Fruit fly (Drosophila melanogaster) whole organism, embryonic: ENCODE data around the gene CG4607.
A peak's percentile ranks its signal among the peaks of the same experiment; 100 is the strongest.

Experiments used
- Abd-B ChIP-seq: fragments of 200-800 bp; sonication (Bioruptor generic); optimal IDR thresholded peaks from 2 replicates; lab custom pipeline; 2018; ENCODE audit warnings: missing biosample characterization, mild to moderate bottlenecking, missing genetic modification characterization, moderate library complexity
- Ada2b ChIP-seq: fragments of 200-800 bp; sonication (Bioruptor generic); IDR thresholded peaks from 2 replicates; pipeline ENCODE4 v1.3.6; 2022; ENCODE audit warnings: missing biosample characterization, missing genetic modification characterization
- C15 ChIP-seq: fragments of 200-800 bp; sonication (Bioruptor generic); IDR thresholded peaks from 3 replicates; pipeline ENCODE4 v1.3.6; 2022; ENCODE audit warnings: missing biosample characterization, missing genetic modification characterization
- CG1024 ChIP-seq: fragments of 200-800 bp; sonication (Bioruptor generic); IDR thresholded peaks from 2 replicates; pipeline ENCODE4 v1.3.6; 2022; ENCODE audit warnings: missing biosample characterization, missing genetic modification characterization
- CG11504 ChIP-seq: fragments of 200-800 bp; sonication (Bioruptor generic); optimal IDR thresholded peaks from 3 replicates; lab custom pipeline; 2019; ENCODE audit warnings: missing biosample characterization, mild to moderate bottlenecking, missing genetic modification characterization, moderate library complexity
- CG12299 ChIP-seq: fragments of 200-800 bp; sonication (Bioruptor generic); optimal IDR thresholded peaks from 2 replicates; lab custom pipeline; 2018; ENCODE audit warnings: missing biosample characterization, mild to moderate bottlenecking, missing genetic modification characterization
- CG12769 ChIP-seq: fragments of 200-800 bp; sonication (Bioruptor generic); optimal IDR thresholded peaks from 2 replicates; lab custom pipeline; 2019; ENCODE audit warnings: missing biosample characterization, mild to moderate bottlenecking, missing genetic modification characterization, moderate library complexity
- CG12942 ChIP-seq: fragments of 200-800 bp; sonication (Bioruptor generic); optimal IDR thresholded peaks from 3 replicates; lab custom pipeline; 2016; ENCODE audit warnings: missing biosample characterization, missing genetic modification characterization
- CG14965 ChIP-seq: fragments of 200-800 bp; sonication (Bioruptor generic); optimal IDR thresholded peaks from 2 replicates; lab custom pipeline; 2016; ENCODE audit warnings: missing biosample characterization, missing genetic modification characterization, borderline replicate concordance
- CG15011 ChIP-seq: fragments of 200-800 bp; sonication (Bioruptor generic); optimal IDR thresholded peaks from 3 replicates; lab custom pipeline; 2018; ENCODE audit warnings: missing biosample characterization, mild to moderate bottlenecking, missing genetic modification characterization
- CG15479 ChIP-seq: fragments of 200-800 bp; sonication (Bioruptor generic); optimal IDR thresholded peaks from 3 replicates; lab custom pipeline; 2019; ENCODE audit warnings: missing biosample characterization, mild to moderate bottlenecking, missing genetic modification characterization, moderate library complexity
- CG1647 ChIP-seq: fragments of 200-800 bp; sonication (Bioruptor generic); optimal IDR thresholded peaks from 3 replicates; lab custom pipeline; 2016; ENCODE audit warnings: missing biosample characterization, missing genetic modification characterization
- CG17328 ChIP-seq: fragments of 200-800 bp; sonication (Bioruptor generic); IDR thresholded peaks from 2 replicates; pipeline ENCODE4 v1.3.6; 2022; ENCODE audit warnings: missing biosample characterization, missing genetic modification characterization
- CG18011 ChIP-seq: fragments of 200-800 bp; sonication (Bioruptor generic); optimal IDR thresholded peaks from 2 replicates; lab custom pipeline; 2017; ENCODE audit warnings: missing biosample characterization, missing genetic modification characterization, mild to moderate bottlenecking, moderate library complexity, missing genotype
- CG18262 ChIP-seq: fragments of 200-800 bp; optimal IDR thresholded peaks from 3 replicates; lab custom pipeline; 2019; ENCODE audit warnings: missing biosample characterization, mild to moderate bottlenecking, missing genetic modification characterization, moderate library complexity
- CG30020 ChIP-seq: fragments of 200-800 bp; optimal IDR thresholded peaks from 2 replicates; lab custom pipeline; 2019; ENCODE audit warnings: missing biosample characterization, mild to moderate bottlenecking, missing genetic modification characterization, moderate library complexity
- CG3281 ChIP-seq: fragments of 200-800 bp; sonication (Bioruptor generic); optimal IDR thresholded peaks from 3 replicates; lab custom pipeline; 2017; ENCODE audit warnings: missing biosample characterization, mild to moderate bottlenecking, missing genetic modification characterization
- CG3726 ChIP-seq: fragments of 200-800 bp; sonication (Bioruptor generic); IDR thresholded peaks from 3 replicates; pipeline ENCODE4, ENCODE4 v1.3.6; 2022; ENCODE audit warnings: missing biosample characterization, missing genetic modification characterization
- CG4617 ChIP-seq: fragments of 200-800 bp; sonication (Bioruptor generic); optimal IDR thresholded peaks from 3 replicates; lab custom pipeline; 2016; ENCODE audit warnings: missing biosample characterization, missing genetic modification characterization, borderline replicate concordance
- CG9437 ChIP-seq: fragments of 200-800 bp; sonication (Bioruptor generic); optimal IDR thresholded peaks from 2 replicates; lab custom pipeline; 2018; ENCODE audit warnings: missing biosample characterization, mild to moderate bottlenecking, missing genetic modification characterization
- CkIIα-i1 ChIP-seq: fragments of 200-800 bp; sonication (Bioruptor generic); IDR thresholded peaks from 2 replicates; pipeline ENCODE4 v1.3.6; 2022; ENCODE audit warnings: missing biosample characterization, missing genetic modification characterization
- D19B ChIP-seq: fragments of 200-800 bp; sonication (Bioruptor generic); optimal IDR thresholded peaks from 2 replicates; lab custom pipeline; 2017; ENCODE audit warnings: missing biosample characterization, mild to moderate bottlenecking, missing genetic modification characterization
- E2f1 ChIP-seq: fragments of 200-800 bp; sonication (Bioruptor generic); IDR thresholded peaks from 2 replicates; pipeline ENCODE4 v1.3.6; 2022; ENCODE audit warnings: missing biosample characterization, missing genetic modification characterization
- E2f2 ChIP-seq: fragments of 200-800 bp; sonication (Bioruptor generic); IDR thresholded peaks from 2 replicates; pipeline ENCODE4 v1.3.6; 2022; ENCODE audit warnings: missing biosample characterization, missing genetic modification characterization
- Ets65A ChIP-seq: fragments of 200-800 bp; sonication (Bioruptor generic); peaks from one replicate; lab custom pipeline; 2016; ENCODE audit warnings: missing biosample characterization, missing genetic modification characterization
- Hr3 ChIP-seq: fragments of 200-800 bp; sonication (Bioruptor generic); optimal IDR thresholded peaks from 3 replicates; lab custom pipeline; 2016; ENCODE audit warnings: missing biosample characterization, missing genetic modification characterization
- Hr39 ChIP-seq: fragments of >200 bp; optimal IDR thresholded peaks from 2 replicates; lab custom pipeline; 2017
- Mes4 ChIP-seq: fragments of 200-800 bp; sonication (Bioruptor generic); optimal IDR thresholded peaks from 2 replicates; lab custom pipeline; 2016; ENCODE audit warnings: missing biosample characterization, missing genetic modification characterization
- Nf-YA ChIP-seq: fragments of 200-800 bp; sonication (Bioruptor generic); IDR thresholded peaks from 2 replicates; pipeline ENCODE4 v1.3.6; 2022; ENCODE audit warnings: missing biosample characterization, missing genetic modification characterization
- Nf-YC ChIP-seq: fragments of 200-800 bp; optimal IDR thresholded peaks from 3 replicates; lab custom pipeline; 2019; ENCODE audit warnings: missing biosample characterization, mild to moderate bottlenecking, missing genetic modification characterization, moderate library complexity
- Opbp ChIP-seq: fragments of 200-800 bp; sonication (Bioruptor generic); IDR thresholded peaks from 3 replicates; pipeline ENCODE4 v1.3.6; 2022; ENCODE audit warnings: missing biosample characterization, missing genetic modification characterization; ENCODE audit not compliant: partially characterized antibody
- PHDP ChIP-seq: fragments of 200-800 bp; sonication (Bioruptor generic); optimal IDR thresholded peaks from 3 replicates; lab custom pipeline; 2018; ENCODE audit warnings: missing biosample characterization, mild to moderate bottlenecking, missing genetic modification characterization, moderate library complexity
- Ravus ChIP-seq: fragments of 200-800 bp; sonication (Bioruptor generic); IDR thresholded peaks from 2 replicates; pipeline ENCODE4 v1.3.6; 2022; ENCODE audit warnings: missing biosample characterization, missing genetic modification characterization
- Scr ChIP-seq: fragments of 200-800 bp; sonication (Bioruptor generic); IDR thresholded peaks from 2 replicates; pipeline ENCODE4 v1.3.6; 2022; ENCODE audit warnings: missing biosample characterization, missing genetic modification characterization; ENCODE audit not compliant: partially characterized antibody
- Trl ChIP-seq, 3 experiments: fragments of >200 bp in 2 of 3; fragments of 200-800 bp in 1 of 3; sonication (Bioruptor generic) in 1 of 3; optimal IDR thresholded peaks; 2 replicates in 1 of 3; 3 replicates in 2 of 3; lab custom pipeline; 2016 to 2017; ENCODE audit warnings: missing biosample characterization in 1 of 3, missing genetic modification characterization in 1 of 3
- ase ChIP-seq: fragments of 200-800 bp; sonication (Bioruptor generic); IDR thresholded peaks from 3 replicates; pipeline ENCODE4 v1.3.6; 2022; ENCODE audit warnings: missing biosample characterization, missing genetic modification characterization
- bcd ChIP-seq: fragments of 200-800 bp; sonication (Bioruptor generic); optimal IDR thresholded peaks from 2 replicates; lab custom pipeline; 2017; ENCODE audit warnings: missing biosample characterization, mild to moderate bottlenecking, missing genetic modification characterization
- br ChIP-seq: fragments of >200 bp; optimal IDR thresholded peaks from 2 replicates; lab custom pipeline; 2017
- caup ChIP-seq: fragments of 200-800 bp; sonication (Bioruptor generic); optimal IDR thresholded peaks from 3 replicates; lab custom pipeline; 2017; ENCODE audit warnings: missing biosample characterization, mild to moderate bottlenecking, missing genetic modification characterization, moderate library complexity; ENCODE audit not compliant: severe bottlenecking
- crc ChIP-seq: fragments of 200-800 bp; sonication (Bioruptor generic); optimal IDR thresholded peaks from 2 replicates; lab custom pipeline; 2016; ENCODE audit warnings: missing biosample characterization, missing genetic modification characterization
- danr ChIP-seq: fragments of 200-800 bp; sonication (Bioruptor generic); IDR thresholded peaks from 2 replicates; pipeline ENCODE4 v1.3.6; 2022; ENCODE audit warnings: missing biosample characterization, missing genetic modification characterization
- dmrt11E ChIP-seq: fragments of 200-800 bp; sonication (Bioruptor generic); optimal IDR thresholded peaks from 3 replicates; lab custom pipeline; 2018; ENCODE audit warnings: missing biosample characterization, mild to moderate bottlenecking, missing genetic modification characterization, moderate library complexity
- gsb-n ChIP-seq: fragments of 200-800 bp; sonication (Bioruptor generic); optimal IDR thresholded peaks from 3 replicates; lab custom pipeline; 2018; ENCODE audit warnings: missing biosample characterization, mild to moderate bottlenecking, missing genetic modification characterization
- gt ChIP-seq: fragments of 200-800 bp; sonication (Bioruptor generic); IDR thresholded peaks from 2 replicates; pipeline ENCODE4 v1.3.6; 2022; ENCODE audit warnings: missing biosample characterization, missing genetic modification characterization
- ind ChIP-seq: fragments of 200-800 bp; sonication (Bioruptor generic); optimal IDR thresholded peaks from 3 replicates; lab custom pipeline; 2016; ENCODE audit warnings: missing biosample characterization, missing genetic modification characterization
- inv ChIP-seq: fragments of 200-800 bp; sonication (Bioruptor generic); IDR thresholded peaks from 2 replicates; pipeline ENCODE4 v1.3.6; 2022; ENCODE audit warnings: missing biosample characterization, missing genetic modification characterization; ENCODE audit not compliant: partially characterized antibody
- jumu ChIP-seq: fragments of 200-800 bp; sonication (Bioruptor generic); optimal IDR thresholded peaks from 3 replicates; lab custom pipeline; 2016; ENCODE audit warnings: missing biosample characterization, missing genetic modification characterization
- pb ChIP-seq: fragments of 200-800 bp; sonication (Bioruptor generic); optimal IDR thresholded peaks from 3 replicates; lab custom pipeline; 2016; ENCODE audit warnings: missing biosample characterization, missing genetic modification characterization
- sna ChIP-seq: fragments of 200-800 bp; sonication (Bioruptor generic); IDR thresholded peaks from 2 replicates; pipeline ENCODE4 v1.3.6; 2022; ENCODE audit warnings: missing biosample characterization, missing genetic modification characterization; ENCODE audit not compliant: partially characterized antibody
- so ChIP-seq: fragments of 200-800 bp; sonication (Bioruptor generic); IDR thresholded peaks from 3 replicates; pipeline ENCODE4 v1.3.6; 2022; ENCODE audit warnings: missing biosample characterization, missing genetic modification characterization

The CG4607 gene

DNA sequence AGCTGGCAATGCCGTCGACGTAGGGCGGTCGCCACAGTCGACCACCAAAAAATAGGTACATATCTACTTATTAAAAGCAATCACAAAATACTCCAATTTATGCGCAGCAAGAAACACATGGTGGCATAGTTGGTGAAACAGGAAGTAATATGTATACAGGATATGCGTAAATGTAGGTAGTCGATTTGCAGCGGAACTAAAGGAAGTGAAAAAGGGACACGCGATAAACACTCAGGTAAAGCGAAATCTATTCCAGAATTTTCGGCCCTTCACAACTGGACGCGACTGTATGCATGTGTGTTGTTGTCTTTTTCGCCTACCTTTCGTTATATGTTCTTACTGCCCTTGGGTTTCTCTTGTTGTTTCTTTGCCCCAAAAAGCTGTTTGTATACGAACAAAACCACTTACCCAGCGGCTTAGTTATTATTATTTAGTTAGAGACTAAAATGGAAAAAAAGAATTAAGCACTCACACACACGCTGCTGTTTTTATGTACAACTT lies 27.3 kb downstream of the CG4607 start (continued):
- peak; percentile 60 for TF ChIP-seq CG30020 (tag; lab: Kevin White, UChicago)
- TF ChIP-seq CkIIα-i1: no peak
- TF ChIP-seq jumu (GFP tag; lab: Kevin White, UChicago): peak; percentile 76
- peak; percentile 74; the same call in 2 of the 3 replicates for TF ChIP-seq so
- peak; percentile 94 for TF ChIP-seq CG12769
- peak; percentile 72 for TF ChIP-seq Nf-YC (tag; lab: Kevin White, UChicago)
- TF ChIP-seq D19B: peak; percentile 71
- peak; percentile 82 for TF ChIP-seq caup (GFP tag; lab: Kevin White, UChicago)
- no peak for TF ChIP-seq Trl (optimal IDR thresholded peaks at IDR 0.05; lab: Kevin White, UChicago)
- TF ChIP-seq Trl (GFP tag; optimal IDR thresholded peaks at IDR 0.05; lab: Kevin White, UChicago): peak; percentile 47
- TF ChIP-seq bcd (GFP tag; lab: Kevin White, UChicago): peak; percentile 79
- peak; percentile 58 for TF ChIP-seq pb (GFP tag; lab: Kevin White, UChicago)
- TF ChIP-seq dmrt11E (tag; lab: Kevin White, UChicago): peak; percentile 78
- peak; percentile 54; the same call in 1 of the 3 replicates for TF ChIP-seq ase (GFP tag; lab: Robert Waterston, UW)
- TF ChIP-seq danr: peak; percentile 71; the same call in 1 of the 2 replicates
- TF ChIP-seq CG1024 (GFP tag; lab: Robert Waterston, UW): no peak
- no peak for TF ChIP-seq Opbp
- no peak for TF ChIP-seq Scr (GFP tag; lab: Robert Waterston, UW)
- TF ChIP-seq CG18262 (tag; lab: Kevin White, UChicago): peak; percentile 88
- peak; percentile 79 for TF ChIP-seq gsb-n (tag; lab: Kevin White, UChicago)
- peak; percentile 63 for TF ChIP-seq Nf-YA (GFP tag; lab: Robert Waterston, UW)
- TF ChIP-seq inv (GFP tag; lab: Robert Waterston, UW): no peak
- no peak; the same call in 2 of the 3 replicates for TF ChIP-seq CG3726 (GFP tag; lab: Robert Waterston, UW)
- peak; percentile 69 for TF ChIP-seq Hr3
- peak; percentile 74 for TF ChIP-seq CG9437 (GFP tag; lab: Kevin White, UChicago)
- no peak for TF ChIP-seq Hr39 (lab: Kevin White, UChicago)
- peak; percentile 64; the same call in 1 of the 2 replicates for TF ChIP-seq Ada2b (GFP tag; lab: Robert Waterston, UW)
- TF ChIP-seq Ravus (GFP tag; lab: Robert Waterston, UW): peak; percentile 33; the same call in 1 of the 2 replicates
- TF ChIP-seq CG3281 (GFP tag; lab: Kevin White, UChicago): peak; percentile 88
- peak; percentile 62 for TF ChIP-seq E2f1 (GFP tag; lab: Robert Waterston, UW)
- TF ChIP-seq CG17328 (GFP tag; lab: Robert Waterston, UW): peak; percentile 67; the same call in 1 of the 2 replicates
- peak; percentile 48 for TF ChIP-seq crc (GFP tag; lab: Kevin White, UChicago)
- peak; percentile 80 for TF ChIP-seq CG15479
- TF ChIP-seq CG18011 (GFP tag; lab: Kevin White, UChicago): peak; percentile 52
- peak; percentile 40 for TF ChIP-seq Mes4 (GFP tag; lab: Kevin White, UChicago)
- peak; percentile 80 for TF ChIP-seq CG15011
- TF ChIP-seq CG1647 (GFP tag; lab: Kevin White, UChicago): peak; percentile 29
- TF ChIP-seq ind (GFP tag; lab: Kevin White, UChicago): peak; percentile 70
- peak; percentile 85 for TF ChIP-seq PHDP (tag; lab: Kevin White, UChicago)
- peak; percentile 69 for TF ChIP-seq Abd-B (GFP tag; lab: Kevin White, UChicago)
- TF ChIP-seq E2f2 (GFP tag; lab: Robert Waterston, UW): peak; percentile 54
- peak; percentile 75 for TF ChIP-seq CG12299 (tag; lab: Kevin White, UChicago)
- TF ChIP-seq CG11504: peak; percentile 90
- peak; percentile 65 for TF ChIP-seq CG4617 (GFP tag; lab: Kevin White, UChicago)
- peak; percentile 55 for TF ChIP-seq CG12942 (GFP tag; lab: Kevin White, UChicago)
- peak; percentile 12 for TF ChIP-seq CG14965 (GFP tag; lab: Kevin White, UChicago)
- no peak for TF ChIP-seq gt
- no peak for TF ChIP-seq br (lab: Kevin White, UChicago)
- TF ChIP-seq sna: no peak
- TF ChIP-seq C15: no peak
- TF ChIP-seq Ets65A (GFP tag; lab: Kevin White, UChicago): peak; percentile 98
